Fruit fly (Drosophila melanogaster) Kc167 (cell line): Measurements from ENCODE around the gene CG13315.

Source experiments
- Myc ChIP-seq: fragments of >200 bp; optimal IDR thresholded peaks from 2 replicates; lab custom pipeline; 2017; ENCODE audit warnings: missing external identifiers
- Sin3A ChIP-seq: fragments of >200 bp; optimal IDR thresholded peaks from 2 replicates; lab custom pipeline; 2018; ENCODE audit warnings: missing external identifiers
- h ChIP-seq: fragments of >200 bp; optimal IDR thresholded peaks from 3 replicates; lab custom pipeline; 2018; ENCODE audit warnings: missing external identifiers
- insv ChIP-seq: fragments of >200 bp; optimal IDR thresholded peaks from 3 replicates; lab custom pipeline; 2018; ENCODE audit warnings: missing external identifiers
- psq ChIP-seq: fragments of >200 bp; optimal IDR thresholded peaks from 2 replicates; lab custom pipeline; 2017; ENCODE audit warnings: missing external identifiers
- ttk ChIP-seq: sonication (Bioruptor generic); optimal IDR thresholded peaks from 2 replicates; lab custom pipeline; 2017; ENCODE audit warnings: missing external identifiers

The CG13315 gene

DNA sequence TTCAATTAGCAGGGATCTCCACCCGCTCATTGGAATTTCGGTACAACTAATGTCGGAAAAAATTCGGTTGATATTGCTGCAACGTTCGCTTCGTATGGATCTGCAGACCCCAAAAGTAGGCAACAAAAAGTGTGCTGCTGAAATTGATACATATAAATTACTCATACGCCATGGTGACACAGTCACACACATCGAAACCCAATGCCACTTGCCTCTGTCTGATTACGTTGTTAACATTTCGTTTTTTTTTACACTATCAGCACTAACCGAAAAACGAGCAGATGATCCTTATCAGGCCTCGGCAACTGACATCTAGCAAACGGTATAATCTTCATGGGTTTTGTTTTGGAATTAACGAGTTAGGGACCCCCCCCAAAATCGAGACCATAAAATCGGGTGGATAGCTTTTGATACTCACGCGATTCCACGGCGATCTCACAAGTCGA, 1.7 kb upstream of the CG13315 start:
- no peak for TF ChIP-seq h (lab: Kevin White, UChicago)
- TF ChIP-seq Myc (lab: Kevin White, UChicago), result no peak
- TF ChIP-seq insv (lab: Kevin White, UChicago), result no peak
- no peak for TF ChIP-seq Sin3A (lab: Kevin White, UChicago)
- no peak for TF ChIP-seq psq
- TF ChIP-seq ttk, result no peak

DNA sequence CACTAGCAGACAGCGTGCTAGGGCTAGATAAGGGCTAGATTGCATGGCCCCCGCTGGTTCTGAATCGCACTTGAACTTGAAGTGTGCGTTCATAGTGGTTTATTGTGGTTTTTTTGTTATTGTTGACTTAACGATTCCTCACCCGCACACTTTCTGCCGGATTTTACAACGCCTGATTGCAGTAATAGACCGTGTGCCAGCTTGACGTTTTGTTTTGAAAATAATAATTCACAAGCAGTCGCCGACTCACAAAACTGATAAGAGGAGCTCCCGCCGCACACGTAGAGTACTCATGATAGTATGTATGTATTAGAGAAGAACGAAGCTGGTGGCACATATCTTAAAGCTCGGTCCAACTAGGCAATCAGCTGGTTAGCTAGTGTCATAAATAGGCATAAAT, 973 bp upstream of the CG13315 start:
- TF ChIP-seq h (lab: Kevin White, UChicago), result no peak
- TF ChIP-seq insv (lab: Kevin White, UChicago), result no peak
- no peak for TF ChIP-seq Sin3A (lab: Kevin White, UChicago)
- TF ChIP-seq psq, result no peak
- TF ChIP-seq ttk, result no peak
- TF ChIP-seq Myc (lab: Kevin White, UChicago), result no peak

- TF ChIP-seq Myc (lab: Kevin White, UChicago), result no peak
- no peak for TF ChIP-seq h (lab: Kevin White, UChicago)
- TF ChIP-seq psq, result no peak
- TF ChIP-seq ttk, result no peak
- no peak for TF ChIP-seq insv (lab: Kevin White, UChicago)
- TF ChIP-seq Sin3A (lab: Kevin White, UChicago), result no peak
Observed at dm6 chr3L:9113582-9114282, 17.1 kb downstream of the CG13315 start.

DNA sequence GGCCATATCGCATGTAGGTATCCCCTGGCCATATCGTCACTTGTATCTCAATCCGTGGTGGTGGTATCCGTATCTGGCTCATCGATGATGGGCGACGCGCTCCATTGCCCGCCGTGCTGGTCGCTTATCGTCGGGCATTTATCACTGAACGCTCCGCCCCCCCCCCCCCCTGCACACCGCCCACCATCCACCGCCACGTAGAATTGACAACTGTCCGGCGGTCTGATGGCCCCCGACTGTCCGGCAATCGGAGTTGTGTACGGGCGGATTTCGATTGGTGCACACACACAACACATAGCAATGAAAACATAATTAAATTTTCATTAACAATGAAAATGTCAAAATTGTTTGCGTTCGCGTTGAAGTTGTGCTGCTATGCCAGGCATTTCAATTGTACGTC, 17.7 kb downstream of the CG13315 start:
- TF ChIP-seq psq (no peak), insv (lab: Kevin White, UChicago) (no peak), ttk (no peak), Sin3A (lab: Kevin White, UChicago) (no peak), Myc (lab: Kevin White, UChicago) (no peak), h (lab: Kevin White, UChicago) (no peak)

DNA sequence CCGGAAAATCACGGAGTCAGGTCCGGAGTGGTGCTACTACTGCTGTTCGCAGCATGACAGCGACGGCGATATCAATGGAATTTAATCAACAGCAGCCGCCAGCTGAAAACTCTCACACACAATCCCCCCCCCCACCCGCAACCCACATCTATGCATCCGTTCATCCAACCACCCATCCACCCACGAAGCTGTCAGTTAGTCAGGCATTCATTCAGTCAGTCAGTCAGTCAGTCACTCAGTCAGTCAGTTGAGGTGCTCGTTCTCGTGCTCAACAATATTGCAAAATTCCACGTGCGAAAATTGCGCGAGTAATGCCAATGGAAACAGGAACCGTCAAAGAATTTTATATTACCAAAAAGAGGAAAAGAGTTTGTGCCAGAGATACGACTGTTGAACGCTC, 19.0 kb downstream of the CG13315 start:
- TF ChIP-seq psq (no peak), ttk (no peak), insv (lab: Kevin White, UChicago) (no peak), Myc (lab: Kevin White, UChicago) (no peak)

dm6 chr3L:9119564-9119963, 22.9 kb downstream of the CG13315 start:
- no peak for TF ChIP-seq psq
- TF ChIP-seq insv (lab: Kevin White, UChicago), result no peak
- no peak for TF ChIP-seq Sin3A (lab: Kevin White, UChicago)
- TF ChIP-seq Myc (lab: Kevin White, UChicago), result no peak
- TF ChIP-seq ttk, result no peak

DNA sequence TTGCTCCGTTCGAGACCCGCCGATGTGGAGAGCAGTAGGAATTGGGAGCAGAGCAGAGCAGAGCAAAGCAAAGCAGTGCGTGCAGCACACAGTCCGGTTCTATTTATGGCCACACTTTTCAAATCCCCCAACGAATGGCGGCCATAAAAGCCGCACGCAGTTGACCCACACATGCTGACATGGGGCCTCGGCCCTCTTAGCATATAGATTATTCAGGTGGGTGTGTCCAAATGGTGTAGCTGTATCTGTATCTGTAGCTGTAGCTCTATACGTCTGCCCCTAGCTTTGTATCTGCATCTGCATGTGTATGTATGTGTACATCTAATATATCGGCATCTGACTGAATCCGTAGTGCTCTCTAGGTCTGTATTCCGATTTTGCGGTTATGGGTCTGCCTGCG, 24.6 kb downstream of the CG13315 start:
- no peak for TF ChIP-seq ttk
- TF ChIP-seq Sin3A (lab: Kevin White, UChicago), result no peak
- TF ChIP-seq insv (lab: Kevin White, UChicago), result no peak
- no peak for TF ChIP-seq Myc (lab: Kevin White, UChicago)
- TF ChIP-seq h (lab: Kevin White, UChicago), result no peak
- no peak for TF ChIP-seq psq

DNA sequence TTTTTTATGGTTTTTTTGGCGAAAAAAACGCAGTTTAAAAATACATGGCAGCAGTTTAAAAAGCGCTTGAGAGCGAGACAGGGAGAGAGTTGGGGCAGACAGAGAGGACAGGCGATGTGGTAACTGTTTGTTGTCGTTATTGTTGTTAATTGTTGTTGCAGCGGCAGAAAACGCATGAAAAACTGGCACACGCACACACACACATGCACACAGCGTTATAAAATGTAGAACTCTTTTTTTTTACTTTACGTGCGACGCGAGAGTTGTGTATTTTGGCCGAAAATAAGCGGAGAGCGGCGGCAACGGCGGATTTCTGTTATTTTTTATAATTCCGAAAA, 28.2 kb downstream of the CG13315 start:
- no peak for TF ChIP-seq ttk
- TF ChIP-seq Myc (lab: Kevin White, UChicago), result no peak
- TF ChIP-seq psq, result no peak
- TF ChIP-seq insv (lab: Kevin White, UChicago), result no peak
- TF ChIP-seq Sin3A (lab: Kevin White, UChicago), result no peak
- TF ChIP-seq h (lab: Kevin White, UChicago), result no peak

dm6 chr3L:9125261-9126020, 28.8 kb downstream of the CG13315 start:
- no peak for TF ChIP-seq psq
- no peak for TF ChIP-seq h (lab: Kevin White, UChicago)
- TF ChIP-seq insv (lab: Kevin White, UChicago), result no peak

dm6 chr3L:9126021-9126811, 29.5 kb downstream of the CG13315 start:
- TF ChIP-seq Sin3A (lab: Kevin White, UChicago) (no peak), Myc (lab: Kevin White, UChicago) (no peak), ttk (no peak), psq (no peak), insv (lab: Kevin White, UChicago) (no peak), h (lab: Kevin White, UChicago) (no peak)

- TF ChIP-seq insv (lab: Kevin White, UChicago) (no peak), psq (no peak), ttk (no peak), Myc (lab: Kevin White, UChicago) (no peak), h (lab: Kevin White, UChicago) (no peak), Sin3A (lab: Kevin White, UChicago) (no peak)
Observed at dm6 chr3L:9126888-9127689, 30.4 kb downstream of the CG13315 start.
